Fruit fly (Drosophila melanogaster): ENCODE measurements around the gene CG33700.

Gene CG33700

DNA sequence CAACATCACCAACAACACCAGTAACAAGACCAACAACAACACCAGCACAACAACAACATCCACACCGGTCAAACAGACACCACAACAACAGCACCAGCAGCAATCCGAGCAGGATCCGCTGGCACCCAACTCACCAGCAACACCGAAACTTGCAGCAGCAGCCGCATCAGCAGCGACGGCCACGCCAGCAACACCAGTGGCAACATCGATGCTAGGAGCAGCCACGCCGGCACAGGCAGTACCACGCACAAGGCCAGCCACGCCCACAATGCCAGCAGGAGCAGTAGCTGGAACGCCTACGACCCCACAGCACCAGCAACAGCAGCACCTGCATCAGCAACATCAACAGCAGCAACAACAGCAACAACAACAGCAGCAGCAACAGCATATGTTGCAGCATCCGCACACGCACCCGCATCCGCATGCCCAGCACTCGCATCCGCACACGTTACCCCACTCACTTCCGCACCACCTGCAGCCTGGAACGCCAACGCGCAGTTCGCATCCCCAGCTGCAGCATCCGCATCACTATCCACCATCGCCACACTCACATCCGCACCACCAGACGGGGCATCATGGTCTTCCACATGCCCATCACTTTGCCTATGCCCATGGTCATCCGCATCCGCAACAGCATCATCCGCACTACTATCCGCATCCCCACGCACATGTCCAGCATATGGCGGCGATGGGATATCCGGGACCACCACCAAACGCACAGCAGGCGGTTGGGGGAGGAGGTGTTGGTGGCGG is 54.0 kb downstream of the CG33700 start:
- TF ChIP-seq CG14711 (tag; optimal IDR thresholded peaks at IDR 0.05) (no peak), tj (GFP tag; optimal IDR thresholded peaks at IDR 0.05) (no peak), toe (GFP tag; optimal IDR thresholded peaks at IDR 0.05) (no peak), pad (GFP tag; optimal IDR thresholded peaks at IDR 0.05) (no peak), Hr96 (GFP tag; optimal IDR thresholded peaks at IDR 0.05) (no peak), bab1 (GFP tag; optimal IDR thresholded peaks at IDR 0.05) (no peak), CG11617 (GFP tag; optimal IDR thresholded peaks at IDR 0.05) (no peak), CG7045 (GFP tag; optimal IDR thresholded peaks at IDR 0.05) (no peak), Clk (GFP tag; optimal IDR thresholded peaks at IDR 0.05) (no peak)

DNA sequence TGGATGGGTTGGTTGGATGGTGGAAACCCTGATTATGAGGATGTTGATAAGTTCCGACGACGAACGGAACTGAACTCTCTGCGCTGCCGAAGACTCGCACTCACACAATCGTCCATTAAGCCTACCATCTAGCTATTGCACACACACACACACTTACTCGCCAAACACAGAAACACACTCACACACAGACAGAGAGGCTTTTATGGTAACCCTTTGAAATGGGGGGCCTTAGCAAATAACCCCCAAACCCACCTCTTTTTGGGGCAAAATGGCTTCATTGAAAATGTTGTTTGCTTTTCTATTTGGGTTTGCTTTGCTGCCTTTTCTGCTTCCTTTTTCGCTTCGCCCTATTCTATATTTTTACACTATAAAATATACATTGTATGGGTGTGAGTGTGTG is 56.3 kb downstream of the CG33700 start:
- TF ChIP-seq Clk (GFP tag; optimal IDR thresholded peaks at IDR 0.05) (peak; percentile 0), CG1620 (GFP tag; optimal IDR thresholded peaks at IDR 0.05) (no peak), cic (GFP tag; optimal IDR thresholded peaks at IDR 0.05) (peak; percentile 26), toe (GFP tag; optimal IDR thresholded peaks at IDR 0.05) (no peak)

DNA sequence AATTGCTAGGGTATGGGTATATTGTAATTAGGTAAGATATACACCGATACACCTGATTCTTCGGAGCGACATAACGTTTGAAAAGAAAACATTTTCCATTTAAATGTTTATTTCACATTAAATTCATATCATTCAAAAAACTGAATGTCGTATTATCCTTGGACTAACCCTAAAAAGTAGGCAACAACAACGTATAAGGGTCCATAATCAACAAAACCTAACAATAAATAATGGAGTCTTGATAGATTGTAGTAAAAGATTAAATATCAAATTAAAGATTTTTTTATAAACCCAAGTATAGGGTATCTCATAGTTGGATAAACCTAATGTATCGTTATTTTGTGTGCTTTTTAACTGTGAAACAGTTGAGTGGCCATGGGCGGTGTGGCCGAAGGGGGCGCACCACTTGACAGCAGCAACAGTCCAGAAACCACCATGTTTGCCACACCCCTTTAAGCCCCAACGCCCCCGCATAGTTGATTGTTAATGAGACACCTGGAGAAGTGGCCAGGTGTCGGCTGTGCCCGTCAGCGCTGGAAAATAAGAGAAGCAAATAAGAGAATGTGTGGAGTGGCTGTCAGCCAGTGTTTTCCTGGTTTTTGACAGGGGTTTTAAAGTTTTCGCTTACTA is 57.0 kb downstream of the CG33700 start:
- TF ChIP-seq pad (GFP tag; optimal IDR thresholded peaks at IDR 0.05) (no peak), cnc (optimal IDR thresholded peaks at IDR 0.05) (no peak), CG14711 (tag; optimal IDR thresholded peaks at IDR 0.05) (no peak), bab1 (GFP tag; optimal IDR thresholded peaks at IDR 0.05) (peak; percentile 3), CG7045 (GFP tag; optimal IDR thresholded peaks at IDR 0.05) (peak; percentile 36)

DNA sequence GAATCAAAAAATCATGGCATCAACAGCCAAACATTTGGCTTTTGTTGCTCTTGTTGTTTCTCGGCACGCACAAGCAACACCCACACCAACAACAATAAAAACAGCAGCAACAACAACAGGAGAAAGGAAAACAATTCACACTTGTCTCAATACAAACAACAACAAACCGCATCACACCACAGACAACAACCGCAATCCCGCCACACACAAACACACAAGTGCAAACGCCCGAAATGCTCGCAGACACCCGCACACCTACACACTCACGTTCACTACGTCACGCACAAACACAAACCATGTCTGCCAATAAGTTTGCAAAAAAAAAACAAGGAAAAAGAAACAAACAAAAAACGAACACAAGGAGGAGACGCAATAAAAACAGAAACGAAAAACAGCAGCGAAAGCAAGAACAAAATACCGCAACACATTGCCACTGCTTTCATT is 57.6 kb downstream of the CG33700 start:
- TF ChIP-seq Mnt (GFP tag; optimal IDR thresholded peaks at IDR 0.05) (no peak), Clk (GFP tag; optimal IDR thresholded peaks at IDR 0.05) (no peak), CG1620 (GFP tag; optimal IDR thresholded peaks at IDR 0.05) (no peak), cnc (optimal IDR thresholded peaks at IDR 0.05) (no peak), bab1 (GFP tag; optimal IDR thresholded peaks at IDR 0.05) (no peak), CG33017 (tag; optimal IDR thresholded peaks at IDR 0.05) (no peak), Crg-1 (GFP tag; optimal IDR thresholded peaks at IDR 0.05) (no peak), cic (GFP tag; optimal IDR thresholded peaks at IDR 0.05) (no peak), CG12768 (GFP tag; optimal IDR thresholded peaks at IDR 0.05) (no peak), toe (GFP tag; optimal IDR thresholded peaks at IDR 0.05) (no peak), CG7101 (tag; optimal IDR thresholded peaks at IDR 0.05) (no peak), tj (GFP tag; optimal IDR thresholded peaks at IDR 0.05) (no peak)

DNA sequence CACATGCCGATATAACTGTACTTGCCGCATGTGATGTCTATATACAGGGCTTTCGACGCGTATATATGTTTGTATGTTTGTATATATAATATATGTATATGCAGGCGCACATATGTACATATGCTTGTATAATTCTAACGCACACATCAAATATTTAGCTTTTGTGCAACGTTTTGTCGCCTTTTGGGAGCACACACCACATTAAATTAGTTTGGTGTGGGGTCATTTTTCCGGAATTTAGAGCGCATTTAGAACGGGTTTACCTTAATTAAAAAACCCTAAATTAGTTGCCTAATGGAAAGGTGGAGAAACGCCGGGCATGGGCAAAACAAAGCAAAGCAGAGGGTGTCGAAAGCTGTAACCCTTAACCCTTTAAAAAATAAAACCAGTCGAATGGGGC is 58.1 kb downstream of the CG33700 start:
- TF ChIP-seq Hr96 (GFP tag; optimal IDR thresholded peaks at IDR 0.05), result no peak
- no peak for TF ChIP-seq CG11617 (GFP tag; optimal IDR thresholded peaks at IDR 0.05)
- TF ChIP-seq kay (GFP tag; ENCODE audit: borderline replicate concordance), result peak; percentile 78
- TF ChIP-seq Crg-1 (GFP tag; optimal IDR thresholded peaks at IDR 0.05), result no peak
- no peak for TF ChIP-seq CG7045 (GFP tag; optimal IDR thresholded peaks at IDR 0.05)

DNA sequence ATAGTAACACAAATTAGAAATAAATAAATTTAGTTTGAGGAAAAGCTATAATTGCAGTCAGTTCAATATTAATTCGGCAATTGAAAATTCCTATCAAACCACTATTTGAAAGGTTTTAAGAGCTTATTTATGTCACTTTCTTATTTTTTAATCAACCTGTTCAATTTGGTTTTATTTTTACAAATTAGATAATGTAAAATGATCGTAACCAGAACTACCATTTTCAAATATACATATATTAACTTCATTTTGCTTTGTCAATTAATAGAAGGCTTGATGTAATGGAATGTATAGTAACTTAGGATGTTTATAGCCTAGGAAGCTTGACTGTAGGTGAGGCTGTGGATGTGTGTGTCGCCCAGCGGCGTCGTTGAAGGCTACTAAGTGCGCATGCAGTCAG is 58.7 kb downstream of the CG33700 start:
- TF ChIP-seq CG12768 (GFP tag; optimal IDR thresholded peaks at IDR 0.05) (peak; percentile 24), pad (GFP tag; optimal IDR thresholded peaks at IDR 0.05) (no peak), CG33017 (tag; optimal IDR thresholded peaks at IDR 0.05) (peak; percentile 32), Clk (GFP tag; optimal IDR thresholded peaks at IDR 0.05) (peak; percentile 32), ovo (GFP tag; optimal IDR thresholded peaks at IDR 0.05) (no peak), CG7101 (tag; optimal IDR thresholded peaks at IDR 0.05) (peak; percentile 9), CG14711 (tag; optimal IDR thresholded peaks at IDR 0.05) (no peak), CG11617 (GFP tag; optimal IDR thresholded peaks at IDR 0.05) (peak; percentile 34), kay (GFP tag; ENCODE audit: borderline replicate concordance) (no peak), Mnt (GFP tag; optimal IDR thresholded peaks at IDR 0.05) (no peak), toe (GFP tag; optimal IDR thresholded peaks at IDR 0.05) (peak; percentile 42), CG7045 (GFP tag; optimal IDR thresholded peaks at IDR 0.05) (peak; percentile 47), CG5204 (GFP tag; optimal IDR thresholded peaks at IDR 0.05) (peak; percentile 57), tj (GFP tag; optimal IDR thresholded peaks at IDR 0.05) (no peak), cic (GFP tag; optimal IDR thresholded peaks at IDR 0.05) (no peak), cnc (optimal IDR thresholded peaks at IDR 0.05) (no peak), Crg-1 (GFP tag; optimal IDR thresholded peaks at IDR 0.05) (no peak)

DNA sequence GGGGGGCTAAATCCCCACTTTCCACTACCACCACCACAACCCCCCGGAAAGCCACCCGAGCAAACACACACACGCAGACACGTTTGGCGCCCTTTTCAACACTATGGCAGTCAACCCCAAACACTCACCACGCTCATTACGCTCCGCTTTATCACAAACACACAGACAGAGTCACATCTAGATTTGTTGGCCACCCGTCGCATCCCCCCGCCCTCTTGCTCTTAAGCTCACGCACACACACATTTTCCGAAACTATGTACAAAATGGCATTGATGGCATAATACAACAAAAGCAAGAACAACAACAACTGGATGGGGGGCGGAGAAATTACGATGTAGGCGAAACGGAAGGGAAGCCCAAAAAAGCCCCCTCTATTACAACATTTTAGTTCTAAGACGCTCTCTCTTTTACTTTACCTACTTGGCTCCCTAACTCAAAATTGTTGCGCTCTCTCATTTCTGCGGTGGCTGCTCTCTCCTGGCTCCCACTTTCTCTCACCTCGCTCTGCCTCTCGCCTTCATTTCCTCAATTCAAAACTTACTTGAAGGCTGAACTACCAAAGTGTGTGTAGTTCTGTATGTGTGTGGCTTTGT is 59.6 kb downstream of the CG33700 start:
- TF ChIP-seq cic (GFP tag; optimal IDR thresholded peaks at IDR 0.05), result peak; percentile 12
- TF ChIP-seq pad (GFP tag; optimal IDR thresholded peaks at IDR 0.05), result peak; percentile 8
- TF ChIP-seq Crg-1 (GFP tag; optimal IDR thresholded peaks at IDR 0.05), result no peak
- TF ChIP-seq CG33017 (tag; optimal IDR thresholded peaks at IDR 0.05), result no peak
- TF ChIP-seq bab1 (GFP tag; optimal IDR thresholded peaks at IDR 0.05), result no peak
- peak; percentile 40 for TF ChIP-seq CG12768 (GFP tag; optimal IDR thresholded peaks at IDR 0.05)
- TF ChIP-seq Mnt (GFP tag; optimal IDR thresholded peaks at IDR 0.05), result no peak
- no peak for TF ChIP-seq Clk (GFP tag; optimal IDR thresholded peaks at IDR 0.05)
- no peak for TF ChIP-seq Hr96 (GFP tag; optimal IDR thresholded peaks at IDR 0.05)
- no peak for TF ChIP-seq CG1620 (GFP tag; optimal IDR thresholded peaks at IDR 0.05)
- no peak for TF ChIP-seq tj (GFP tag; optimal IDR thresholded peaks at IDR 0.05)

Data from whole organism, adult.